Fruit fly (Drosophila melanogaster) whole organism, embryonic: ENCODE data around the gene Abi.
A peak's percentile ranks its signal among the peaks of the same experiment; 100 is the strongest.

ENCODE experiments used
- Ada2b ChIP-seq: fragments of 200-800 bp; sonication (Bioruptor generic); IDR thresholded peaks from 2 replicates; pipeline ENCODE4 v1.3.6; 2022; ENCODE audit warnings: missing biosample characterization, missing genetic modification characterization
- B-H2 ChIP-seq: fragments of 200-800 bp; sonication (Bioruptor generic); optimal IDR thresholded peaks from 2 replicates; lab custom pipeline; 2018; ENCODE audit warnings: missing biosample characterization, mild to moderate bottlenecking, missing genetic modification characterization
- C15 ChIP-seq: fragments of 200-800 bp; sonication (Bioruptor generic); IDR thresholded peaks from 3 replicates; pipeline ENCODE4 v1.3.6; 2022; ENCODE audit warnings: missing biosample characterization, missing genetic modification characterization
- CG10431 ChIP-seq: fragments of 200-800 bp; sonication (Bioruptor generic); optimal IDR thresholded peaks from 3 replicates; lab custom pipeline; 2018; ENCODE audit warnings: missing biosample characterization, mild to moderate bottlenecking, missing genetic modification characterization
- CG12155 ChIP-seq: fragments of 200-800 bp; sonication (Bioruptor generic); optimal IDR thresholded peaks from 3 replicates; lab custom pipeline; 2016; ENCODE audit warnings: missing biosample characterization, missing genetic modification characterization
- CG13123 ChIP-seq: fragments of 200-800 bp; sonication (Bioruptor generic); optimal IDR thresholded peaks from 2 replicates; lab custom pipeline; 2016; ENCODE audit warnings: missing biosample characterization, missing genetic modification characterization
- CG13624 ChIP-seq: fragments of 200-800 bp; sonication (Bioruptor generic); optimal IDR thresholded peaks from 2 replicates; lab custom pipeline; 2016; ENCODE audit warnings: missing biosample characterization, missing genetic modification characterization
- CG15269 ChIP-seq: fragments of 200-800 bp; sonication (Bioruptor generic); optimal IDR thresholded peaks from 2 replicates; lab custom pipeline; 2018; ENCODE audit warnings: missing biosample characterization, mild to moderate bottlenecking, missing genetic modification characterization, moderate library complexity
- CG16815 ChIP-seq: fragments of 200-800 bp; sonication (Bioruptor generic); optimal IDR thresholded peaks from 3 replicates; lab custom pipeline; 2017; ENCODE audit warnings: missing biosample characterization, mild to moderate bottlenecking, missing genetic modification characterization
- CG17359 ChIP-seq: fragments of 200-800 bp; sonication (Bioruptor generic); optimal IDR thresholded peaks from 3 replicates; lab custom pipeline; 2018; ENCODE audit warnings: missing biosample characterization, mild to moderate bottlenecking, missing genetic modification characterization, moderate library complexity
- CG18011 ChIP-seq: fragments of 200-800 bp; sonication (Bioruptor generic); optimal IDR thresholded peaks from 2 replicates; lab custom pipeline; 2017; ENCODE audit warnings: missing biosample characterization, missing genetic modification characterization, mild to moderate bottlenecking, moderate library complexity, missing genotype
- CG30431 ChIP-seq: fragments of 200-800 bp; sonication (Bioruptor generic); optimal IDR thresholded peaks from 2 replicates; lab custom pipeline; 2017; ENCODE audit warnings: missing biosample characterization, missing genetic modification characterization
- CG34224 ChIP-seq: fragments of 200-800 bp; sonication (Bioruptor generic); IDR thresholded peaks from 3 replicates; pipeline ENCODE4 v1.3.6; 2022; ENCODE audit warnings: missing biosample characterization, missing genetic modification characterization; ENCODE audit not compliant: partially characterized antibody
- CG3838 ChIP-seq: fragments of 200-800 bp; sonication (Bioruptor generic); optimal IDR thresholded peaks from 3 replicates; lab custom pipeline; 2016; ENCODE audit warnings: missing biosample characterization, missing genetic modification characterization
- CG3995 ChIP-seq: fragments of 200-800 bp; sonication (Bioruptor generic); optimal IDR thresholded peaks from 3 replicates; lab custom pipeline; 2016; ENCODE audit warnings: missing biosample characterization, missing genetic modification characterization
- CG4404 ChIP-seq: fragments of 200-800 bp; sonication (Bioruptor generic); IDR thresholded peaks from 2 replicates; pipeline ENCODE4 v1.3.6; 2022; ENCODE audit warnings: missing biosample characterization, missing genetic modification characterization
- CG6689 ChIP-seq: fragments of 200-800 bp; sonication (Bioruptor generic); IDR thresholded peaks from 2 replicates; pipeline ENCODE4 v1.3.6; 2022; ENCODE audit warnings: missing biosample characterization, missing genetic modification characterization
- CG6813 ChIP-seq: fragments of 200-800 bp; sonication (Bioruptor generic); optimal IDR thresholded peaks from 2 replicates; lab custom pipeline; 2017; ENCODE audit warnings: missing biosample characterization, missing genetic modification characterization, mild to moderate bottlenecking, moderate library complexity, missing genetic modification reagents
- CG6854 ChIP-seq: fragments of 200-800 bp; sonication (Bioruptor generic); optimal IDR thresholded peaks from 3 replicates; lab custom pipeline; 2017; ENCODE audit warnings: missing biosample characterization, mild to moderate bottlenecking, missing genetic modification characterization
- CG8359 ChIP-seq: fragments of 200-800 bp; sonication (Bioruptor generic); optimal IDR thresholded peaks from 2 replicates; lab custom pipeline; 2017; ENCODE audit warnings: missing biosample characterization, mild to moderate bottlenecking, missing genetic modification characterization, borderline replicate concordance
- CG8944 ChIP-seq: fragments of 200-800 bp; sonication (Bioruptor generic); optimal IDR thresholded peaks from 3 replicates; lab custom pipeline; 2016; ENCODE audit warnings: missing biosample characterization, missing genetic modification characterization
- CG9817 ChIP-seq: fragments of 200-800 bp; sonication (Bioruptor generic); optimal IDR thresholded peaks from 2 replicates; lab custom pipeline; 2018; ENCODE audit warnings: missing biosample characterization, mild to moderate bottlenecking, missing genetic modification characterization, moderate library complexity
- Dbx ChIP-seq: fragments of 200-800 bp; sonication (Bioruptor generic); IDR thresholded peaks from 3 replicates; pipeline ENCODE4 v1.3.6; 2022; ENCODE audit warnings: missing biosample characterization, missing genetic modification characterization
- Dip3 ChIP-seq: fragments of 200-800 bp; sonication (Bioruptor generic); optimal IDR thresholded peaks from 3 replicates; lab custom pipeline; 2016; ENCODE audit warnings: missing biosample characterization, missing genetic modification characterization
- Gsc ChIP-seq: fragments of 200-800 bp; sonication (Bioruptor generic); IDR thresholded peaks from 2 replicates; pipeline ENCODE4 v1.3.6; 2022; ENCODE audit warnings: missing biosample characterization, missing genetic modification characterization
- Hr51 ChIP-seq, 2 experiments: fragments of 200-800 bp; sonication (Bioruptor generic); optimal IDR thresholded peaks; 2 replicates in 1 of 2; 3 replicates in 1 of 2; lab custom pipeline; 2016 to 2018; ENCODE audit warnings: missing biosample characterization in 2 of 2, missing genetic modification characterization in 2 of 2, mild to moderate bottlenecking in 1 of 2, moderate library complexity in 1 of 2
- Mad ChIP-seq: fragments of 200-800 bp; sonication (Bioruptor generic); optimal IDR thresholded peaks from 2 replicates; lab custom pipeline; 2016; ENCODE audit warnings: missing biosample characterization, missing genetic modification characterization
- NC2β ChIP-seq: fragments of 200-800 bp; sonication (Bioruptor generic); optimal IDR thresholded peaks from 2 replicates; lab custom pipeline; 2016; ENCODE audit warnings: missing biosample characterization, missing genetic modification characterization
- Oaz ChIP-seq: fragments of 200-800 bp; sonication (Bioruptor generic); IDR thresholded peaks from 2 replicates; pipeline ENCODE4 v1.3.6; 2022; ENCODE audit warnings: missing biosample characterization, missing genetic modification characterization
- Rfx ChIP-seq: fragments of 200-800 bp; sonication (Bioruptor generic); IDR thresholded peaks from 2 replicates; pipeline ENCODE4 v1.3.6; 2022; ENCODE audit warnings: missing biosample characterization, missing genetic modification characterization
- Rx ChIP-seq: fragments of 200-800 bp; sonication (Bioruptor generic); IDR thresholded peaks from 2 replicates; pipeline ENCODE4 v1.3.6; 2022; ENCODE audit warnings: missing biosample characterization, missing genetic modification characterization
- Sox100B ChIP-seq: fragments of 200-800 bp; sonication (Bioruptor generic); optimal IDR thresholded peaks from 3 replicates; lab custom pipeline; 2018; ENCODE audit warnings: missing biosample characterization, mild to moderate bottlenecking, missing genetic modification characterization
- Ssrp ChIP-seq: fragments of 200-800 bp; sonication (Bioruptor generic); optimal IDR thresholded peaks from 2 replicates; lab custom pipeline; 2018; ENCODE audit warnings: missing biosample characterization, mild to moderate bottlenecking, missing genetic modification characterization, moderate library complexity
- Xbp1 ChIP-seq: fragments of 200-800 bp; sonication (Bioruptor generic); optimal IDR thresholded peaks from 3 replicates; lab custom pipeline; 2016; ENCODE audit warnings: missing biosample characterization, mild to moderate bottlenecking, missing genetic modification characterization
- abd-A ChIP-seq: fragments of 200-800 bp; sonication (Bioruptor generic); optimal IDR thresholded peaks from 3 replicates; lab custom pipeline; 2019; ENCODE audit warnings: missing biosample characterization, mild to moderate bottlenecking, missing genetic modification characterization, moderate library complexity
- ap ChIP-seq: fragments of 200-800 bp; sonication (Bioruptor generic); IDR thresholded peaks from 2 replicates; pipeline ENCODE4 v1.3.6; 2022; ENCODE audit warnings: missing biosample characterization, missing genetic modification characterization
- ase ChIP-seq: fragments of 200-800 bp; sonication (Bioruptor generic); IDR thresholded peaks from 3 replicates; pipeline ENCODE4 v1.3.6; 2022; ENCODE audit warnings: missing biosample characterization, missing genetic modification characterization
- ash1 ChIP-seq: fragments of 200-800 bp; sonication (Bioruptor generic); optimal IDR thresholded peaks from 2 replicates; lab custom pipeline; 2018; ENCODE audit warnings: missing biosample characterization, mild to moderate bottlenecking, missing genetic modification characterization
- az2 ChIP-seq: fragments of 200-800 bp; sonication (Bioruptor generic); optimal IDR thresholded peaks from 3 replicates; lab custom pipeline; 2016; ENCODE audit warnings: missing biosample characterization, missing genetic modification characterization
- en ChIP-seq: fragments of 200-800 bp; sonication (Bioruptor generic); optimal IDR thresholded peaks from 2 replicates; lab custom pipeline; 2016; ENCODE audit warnings: missing biosample characterization, missing genetic modification characterization
- eve ChIP-seq, 2 experiments: fragments of >200 bp; optimal IDR thresholded peaks; 2 replicates each; lab custom pipeline; 2017; ENCODE audit warnings: missing biosample characterization in 2 of 2, missing genetic modification characterization in 2 of 2
- fd102C ChIP-seq: fragments of 200-800 bp; sonication (Bioruptor generic); optimal IDR thresholded peaks from 2 replicates; lab custom pipeline; 2018; ENCODE audit warnings: missing biosample characterization, mild to moderate bottlenecking, missing genetic modification characterization, moderate library complexity
- gcm2 ChIP-seq: fragments of 200-800 bp; sonication (Bioruptor generic); optimal IDR thresholded peaks from 2 replicates; lab custom pipeline; 2016; ENCODE audit warnings: missing biosample characterization, missing genetic modification characterization
- lilli ChIP-seq: fragments of 200-800 bp; sonication (Bioruptor generic); optimal IDR thresholded peaks from 3 replicates; lab custom pipeline; 2016; ENCODE audit warnings: missing biosample characterization, missing genetic modification characterization
- lov ChIP-seq, 2 experiments: fragments of 200-800 bp in 1 of 2; fragments of >200 bp in 1 of 2; sonication (Bioruptor generic) in 1 of 2; IDR thresholded peaks in 1 of 2; optimal IDR thresholded peaks in 1 of 2; 2 replicates in 1 of 2; 3 replicates in 1 of 2; pipeline versions ENCODE4 v1.3.6 to Lab custom; 2017 to 2022; ENCODE audit warnings: missing biosample characterization in 1 of 2, missing genetic modification characterization in 1 of 2
- otp ChIP-seq: fragments of 200-800 bp; sonication (Bioruptor generic); IDR thresholded peaks from 3 replicates; pipeline ENCODE4, ENCODE4 v1.3.6; 2022; ENCODE audit warnings: missing biosample characterization, missing genetic modification characterization
- pb ChIP-seq: fragments of 200-800 bp; sonication (Bioruptor generic); optimal IDR thresholded peaks from 3 replicates; lab custom pipeline; 2016; ENCODE audit warnings: missing biosample characterization, missing genetic modification characterization
- pzg ChIP-seq: fragments of 200-800 bp; sonication (Bioruptor generic); optimal IDR thresholded peaks from 3 replicates; lab custom pipeline; 2018; ENCODE audit warnings: missing biosample characterization, mild to moderate bottlenecking, missing genetic modification characterization, moderate library complexity
- sug ChIP-seq: fragments of 200-800 bp; optimal IDR thresholded peaks from 2 replicates; lab custom pipeline; 2019; ENCODE audit warnings: missing biosample characterization, mild to moderate bottlenecking, missing genetic modification characterization, moderate library complexity
- tio ChIP-seq: fragments of 200-800 bp; sonication (Bioruptor generic); optimal IDR thresholded peaks from 2 replicates; lab custom pipeline; 2017; ENCODE audit warnings: missing biosample characterization, missing genetic modification characterization, inconsistent platforms
- zf30C ChIP-seq: fragments of 200-800 bp; sonication (Bioruptor generic); optimal IDR thresholded peaks from 3 replicates; lab custom pipeline; 2018; ENCODE audit warnings: missing biosample characterization, mild to moderate bottlenecking, missing genetic modification characterization

Abi gene

dm6 chr3R:14098527-14099109 lies 23.6 kb downstream of the Abi start (continued):
- no peak for TF ChIP-seq Gsc (GFP tag; lab: Robert Waterston, UW)
- TF ChIP-seq lov (optimal IDR thresholded peaks at IDR 0.05; lab: Kevin White, UChicago), result no peak
- no peak for TF ChIP-seq lov (GFP tag; IDR thresholded peaks at IDR 0.05; lab: Robert Waterston, UW)
- TF ChIP-seq ash1 (GFP tag; lab: Kevin White, UChicago), result no peak
- TF ChIP-seq CG13123 (GFP tag; lab: Kevin White, UChicago), result no peak
- TF ChIP-seq CG6689 (GFP tag; lab: Robert Waterston, UW), result no peak
- no peak for TF ChIP-seq en
- no peak for TF ChIP-seq Mad (GFP tag; lab: Kevin White, UChicago)
- peak; percentile 5 for TF ChIP-seq Xbp1 (GFP tag; lab: Kevin White, UChicago)
- no peak for TF ChIP-seq Ssrp (tag; lab: Kevin White, UChicago)
- TF ChIP-seq zf30C, result no peak
- TF ChIP-seq ase (GFP tag; lab: Robert Waterston, UW), result no peak
- no peak for TF ChIP-seq Hr51 (GFP tag; optimal IDR thresholded peaks at IDR 0.05; lab: Kevin White, UChicago)
- TF ChIP-seq sug (tag; lab: Kevin White, UChicago), result peak; percentile 21
- 0 out of 3 replicates have a peak, but pooled peaks have one; percentile 30 for TF ChIP-seq otp (GFP tag; lab: Robert Waterston, UW)
- no peak for TF ChIP-seq CG17359 (tag; lab: Kevin White, UChicago)
- no peak for TF ChIP-seq eve (GFP tag; optimal IDR thresholded peaks at IDR 0.05; lab: Kevin White, UChicago)
- TF ChIP-seq az2 (GFP tag; lab: Kevin White, UChicago), result no peak
- TF ChIP-seq CG8359 (GFP tag; lab: Kevin White, UChicago), result no peak
- TF ChIP-seq Dbx, result no peak
- TF ChIP-seq Oaz (GFP tag; lab: Robert Waterston, UW), result no peak
- no peak for TF ChIP-seq CG6813 (GFP tag; lab: Kevin White, UChicago)
- no peak for TF ChIP-seq CG3838 (GFP tag; lab: Kevin White, UChicago)
- no peak for TF ChIP-seq CG12155 (GFP tag; lab: Kevin White, UChicago)
- no peak for TF ChIP-seq tio
- no peak for TF ChIP-seq fd102C (GFP tag; lab: Kevin White, UChicago)
- TF ChIP-seq Ada2b (GFP tag; lab: Robert Waterston, UW), result peak; percentile 20; the same call in 1 of the 2 replicates
- peak; percentile 14 for TF ChIP-seq pb (GFP tag; lab: Kevin White, UChicago)
- TF ChIP-seq pzg (GFP tag; lab: Kevin White, UChicago), result no peak
- TF ChIP-seq Rx (GFP tag; lab: Robert Waterston, UW), result no peak
- TF ChIP-seq NC2β (GFP tag; lab: Kevin White, UChicago), result no peak
- peak; percentile 42 for TF ChIP-seq Rfx (GFP tag; lab: Robert Waterston, UW)
- TF ChIP-seq CG30431 (GFP tag; lab: Kevin White, UChicago), result no peak
- TF ChIP-seq CG4404 (GFP tag; lab: Robert Waterston, UW), result no peak
- peak; percentile 51 for TF ChIP-seq abd-A
- TF ChIP-seq lilli (GFP tag; lab: Kevin White, UChicago), result no peak
- TF ChIP-seq CG3995 (GFP tag; lab: Kevin White, UChicago), result no peak
- TF ChIP-seq CG18011 (GFP tag; lab: Kevin White, UChicago), result no peak
- no peak for TF ChIP-seq CG34224
- TF ChIP-seq CG9817 (tag; lab: Kevin White, UChicago), result no peak
- no peak for TF ChIP-seq CG13624 (GFP tag; lab: Kevin White, UChicago)
- no peak for TF ChIP-seq B-H2 (GFP tag; lab: Kevin White, UChicago)
- peak; percentile 0 for TF ChIP-seq CG15269 (tag; lab: Kevin White, UChicago)
- no peak for TF ChIP-seq CG16815 (GFP tag; lab: Kevin White, UChicago)
- TF ChIP-seq ap (GFP tag; lab: Robert Waterston, UW), result no peak
- no peak for TF ChIP-seq CG6854 (GFP tag; lab: Kevin White, UChicago)
- TF ChIP-seq Sox100B, result peak; percentile 18
- TF ChIP-seq CG10431 (GFP tag; lab: Kevin White, UChicago), result no peak
- TF ChIP-seq Dip3 (GFP tag; lab: Kevin White, UChicago), result no peak
- no peak for TF ChIP-seq C15 (GFP tag; lab: Robert Waterston, UW)
- TF ChIP-seq CG8944 (GFP tag; lab: Kevin White, UChicago), result no peak
- TF ChIP-seq gcm2, result no peak
